Fruit fly (Drosophila melanogaster) Kc167 (cell line): Measurements from ENCODE around the gene Cyp6v1.

ENCODE experiments used
- Myc ChIP-seq: fragments of >200 bp; optimal IDR thresholded peaks from 2 replicates; lab custom pipeline; 2017; ENCODE audit warnings: missing external identifiers
- Sin3A ChIP-seq: fragments of >200 bp; optimal IDR thresholded peaks from 2 replicates; lab custom pipeline; 2018; ENCODE audit warnings: missing external identifiers
- h ChIP-seq: fragments of >200 bp; optimal IDR thresholded peaks from 3 replicates; lab custom pipeline; 2018; ENCODE audit warnings: missing external identifiers
- psq ChIP-seq: fragments of >200 bp; optimal IDR thresholded peaks from 2 replicates; lab custom pipeline; 2017; ENCODE audit warnings: missing external identifiers
- ttk ChIP-seq: sonication (Bioruptor generic); optimal IDR thresholded peaks from 2 replicates; lab custom pipeline; 2017; ENCODE audit warnings: missing external identifiers

DNA sequence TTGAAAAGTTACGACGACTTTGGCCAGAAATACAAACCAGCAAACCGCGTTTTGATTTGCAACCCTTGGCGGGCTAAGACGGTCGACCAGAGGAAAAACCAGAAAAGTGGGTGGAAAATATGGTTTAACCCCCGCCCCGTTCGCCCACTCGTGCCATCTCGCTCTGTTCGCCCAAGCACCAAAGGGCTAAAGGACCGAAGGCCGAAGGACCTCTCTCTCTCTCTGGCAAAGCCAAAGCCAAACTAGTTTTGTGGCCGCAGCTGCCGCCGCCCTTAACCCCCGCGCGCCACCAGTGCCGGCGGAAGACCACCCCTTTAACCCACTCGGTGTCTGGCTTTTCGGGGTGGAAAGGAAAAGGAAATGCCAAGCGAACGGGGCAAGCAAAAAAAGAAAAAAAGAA lies 30.3 kb downstream of the Cyp6v1 start:
- TF ChIP-seq h (lab: Kevin White, UChicago) (no peak), psq (lab: Kevin White, UChicago) (no peak), Myc (lab: Kevin White, UChicago) (no peak), ttk (lab: Kevin White, UChicago) (no peak), Sin3A (no peak)
